Fruit fly (Drosophila melanogaster) whole organism, embryonic: ENCODE measurements around the gene Tim17b1.

Experiments used
- Aef1 ChIP-seq: fragments of 200-800 bp; sonication (Bioruptor generic); IDR thresholded peaks from 3 replicates; pipeline ENCODE4 v1.3.6; 2022; ENCODE audit warnings: missing biosample characterization, missing genetic modification characterization
- B-H2 ChIP-seq: fragments of 200-800 bp; sonication (Bioruptor generic); optimal IDR thresholded peaks from 2 replicates; lab custom pipeline; 2018; ENCODE audit warnings: missing biosample characterization, mild to moderate bottlenecking, missing genetic modification characterization
- BEAF-32 ChIP-seq: fragments of 200-800 bp; sonication (Bioruptor generic); optimal IDR thresholded peaks from 3 replicates; lab custom pipeline; 2017; ENCODE audit warnings: missing biosample characterization, missing genetic modification characterization, mild to moderate bottlenecking, moderate library complexity, missing genetic modification reagents
- CG10462 ChIP-seq: fragments of 200-800 bp; sonication (Bioruptor generic); optimal IDR thresholded peaks from 2 replicates; lab custom pipeline; 2016; ENCODE audit warnings: missing biosample characterization, missing genetic modification characterization
- CG11398 ChIP-seq: fragments of 200-800 bp; sonication (Bioruptor generic); optimal IDR thresholded peaks from 2 replicates; lab custom pipeline; 2016; ENCODE audit warnings: missing biosample characterization, missing genetic modification characterization
- CG12155 ChIP-seq: fragments of 200-800 bp; sonication (Bioruptor generic); optimal IDR thresholded peaks from 3 replicates; lab custom pipeline; 2016; ENCODE audit warnings: missing biosample characterization, missing genetic modification characterization
- CG14667 ChIP-seq: fragments of 200-800 bp; sonication (Bioruptor generic); IDR thresholded peaks from 2 replicates; pipeline ENCODE4 v1.3.6; 2022; ENCODE audit warnings: missing biosample characterization, missing genetic modification characterization
- CG14965 ChIP-seq: fragments of 200-800 bp; sonication (Bioruptor generic); optimal IDR thresholded peaks from 2 replicates; lab custom pipeline; 2016; ENCODE audit warnings: missing biosample characterization, missing genetic modification characterization, borderline replicate concordance
- CG17361 ChIP-seq: fragments of 200-800 bp; sonication (Bioruptor generic); IDR thresholded peaks from 3 replicates; pipeline ENCODE4 v1.3.6; 2022; ENCODE audit warnings: missing biosample characterization, missing genetic modification characterization
- CG17385 ChIP-seq: fragments of 200-800 bp; sonication (Bioruptor generic); optimal IDR thresholded peaks from 3 replicates; lab custom pipeline; 2018; ENCODE audit warnings: missing biosample characterization, mild to moderate bottlenecking, missing genetic modification characterization
- CG1792 ChIP-seq: fragments of 200-800 bp; sonication (Bioruptor generic); optimal IDR thresholded peaks from 2 replicates; lab custom pipeline; 2016; ENCODE audit warnings: missing biosample characterization, missing genetic modification characterization
- CG6765 ChIP-seq: fragments of 200-800 bp; sonication (Bioruptor generic); optimal IDR thresholded peaks from 3 replicates; lab custom pipeline; 2017; ENCODE audit warnings: missing biosample characterization, mild to moderate bottlenecking, missing genetic modification characterization
- CG6791 ChIP-seq: fragments of 200-800 bp; sonication (Bioruptor generic); IDR thresholded peaks from 3 replicates; pipeline ENCODE4 v1.3.6; 2022; ENCODE audit warnings: missing biosample characterization, missing genetic modification characterization; ENCODE audit not compliant: partially characterized antibody
- CG6813 ChIP-seq: fragments of 200-800 bp; sonication (Bioruptor generic); optimal IDR thresholded peaks from 2 replicates; lab custom pipeline; 2017; ENCODE audit warnings: missing biosample characterization, missing genetic modification characterization, mild to moderate bottlenecking, moderate library complexity, missing genetic modification reagents
- CG7987 ChIP-seq: fragments of 200-800 bp; sonication (Bioruptor generic); optimal IDR thresholded peaks from 2 replicates; lab custom pipeline; 2018; ENCODE audit warnings: missing biosample characterization, mild to moderate bottlenecking, missing genetic modification characterization, moderate library complexity
- CTCF ChIP-seq: fragments of 200-800 bp; sonication (Bioruptor generic); optimal IDR thresholded peaks from 2 replicates; lab custom pipeline; 2017; ENCODE audit warnings: missing biosample characterization, mild to moderate bottlenecking, missing genetic modification characterization, moderate library complexity
- D ChIP-seq, 2 experiments: fragments of 200-800 bp in 1 of 2; fragments of >200 bp in 1 of 2; sonication (Bioruptor generic) in 1 of 2; optimal IDR thresholded peaks; 2 replicates in 1 of 2; 3 replicates in 1 of 2; lab custom pipeline; 2017; ENCODE audit warnings: mild to moderate bottlenecking in 1 of 2, missing biosample characterization in 1 of 2, missing genetic modification characterization in 1 of 2, missing genetic modification reagents in 1 of 2
- D19B ChIP-seq: fragments of 200-800 bp; sonication (Bioruptor generic); optimal IDR thresholded peaks from 2 replicates; lab custom pipeline; 2017; ENCODE audit warnings: missing biosample characterization, mild to moderate bottlenecking, missing genetic modification characterization
- Ets65A ChIP-seq: fragments of 200-800 bp; sonication (Bioruptor generic); peaks from one replicate; lab custom pipeline; 2016; ENCODE audit warnings: missing biosample characterization, missing genetic modification characterization
- Ets97D ChIP-seq: fragments of 200-800 bp; sonication (Bioruptor generic); optimal IDR thresholded peaks from 3 replicates; lab custom pipeline; 2016; ENCODE audit warnings: missing biosample characterization, missing genetic modification characterization
- HLH4C ChIP-seq: fragments of 200-800 bp; sonication (Bioruptor generic); IDR thresholded peaks from 3 replicates; pipeline ENCODE4 v1.3.6; 2022; ENCODE audit warnings: missing biosample characterization, missing genetic modification characterization; ENCODE audit not compliant: partially characterized antibody
- HLH54F ChIP-seq: fragments of 200-800 bp; sonication (Bioruptor generic); optimal IDR thresholded peaks from 3 replicates; lab custom pipeline; 2016; ENCODE audit warnings: missing biosample characterization, missing genetic modification characterization
- Jarid2 ChIP-seq: fragments of 200-800 bp; sonication (Bioruptor generic); optimal IDR thresholded peaks from 3 replicates; lab custom pipeline; 2017; ENCODE audit warnings: mild to moderate bottlenecking, missing biosample characterization, missing genetic modification reagents, missing genetic modification characterization
- Mad ChIP-seq: fragments of 200-800 bp; sonication (Bioruptor generic); optimal IDR thresholded peaks from 2 replicates; lab custom pipeline; 2016; ENCODE audit warnings: missing biosample characterization, missing genetic modification characterization
- Neu2 ChIP-seq: fragments of 200-800 bp; sonication (Bioruptor generic); optimal IDR thresholded peaks from 3 replicates; lab custom pipeline; 2016; ENCODE audit warnings: missing biosample characterization, missing genetic modification characterization, borderline replicate concordance
- Oaz ChIP-seq: fragments of 200-800 bp; sonication (Bioruptor generic); IDR thresholded peaks from 2 replicates; pipeline ENCODE4 v1.3.6; 2022; ENCODE audit warnings: missing biosample characterization, missing genetic modification characterization
- Sox102F ChIP-seq: fragments of 200-800 bp; sonication (Bioruptor generic); optimal IDR thresholded peaks from 2 replicates; lab custom pipeline; 2018; ENCODE audit warnings: missing biosample characterization, mild to moderate bottlenecking, missing genetic modification characterization, moderate library complexity
- amos ChIP-seq: fragments of 200-800 bp; sonication (Bioruptor generic); IDR thresholded peaks from 2 replicates; pipeline ENCODE4 v1.3.6; 2022; ENCODE audit warnings: missing biosample characterization, missing genetic modification characterization; ENCODE audit not compliant: partially characterized antibody
- aop ChIP-seq: fragments of 200-800 bp; sonication (Bioruptor generic); IDR thresholded peaks from 2 replicates; pipeline ENCODE4 v1.3.6; 2022; ENCODE audit warnings: missing biosample characterization, missing genetic modification characterization
- bab2 ChIP-seq: fragments of 200-800 bp; sonication (Bioruptor generic); optimal IDR thresholded peaks from 2 replicates; lab custom pipeline; 2016; ENCODE audit warnings: missing biosample characterization, missing genetic modification characterization
- cato ChIP-seq: fragments of 200-800 bp; sonication (Bioruptor generic); optimal IDR thresholded peaks from 2 replicates; lab custom pipeline; 2016; ENCODE audit warnings: missing biosample characterization, missing genetic modification characterization, borderline replicate concordance
- dati ChIP-seq: fragments of 200-800 bp; sonication (Bioruptor generic); IDR thresholded peaks from 2 replicates; pipeline ENCODE4 v1.3.6; 2022; ENCODE audit warnings: missing biosample characterization, missing genetic modification characterization
- emc ChIP-seq: fragments of 200-800 bp; sonication (Bioruptor generic); optimal IDR thresholded peaks from 2 replicates; lab custom pipeline; 2016; ENCODE audit warnings: missing biosample characterization, missing genetic modification characterization
- eve ChIP-seq, 2 experiments: fragments of >200 bp; optimal IDR thresholded peaks; 2 replicates each; lab custom pipeline; 2017; ENCODE audit warnings: missing biosample characterization in 2 of 2, missing genetic modification characterization in 2 of 2
- gsb-n ChIP-seq: fragments of 200-800 bp; sonication (Bioruptor generic); optimal IDR thresholded peaks from 3 replicates; lab custom pipeline; 2018; ENCODE audit warnings: missing biosample characterization, mild to moderate bottlenecking, missing genetic modification characterization
- kay ChIP-seq: fragments of 200-800 bp; sonication (Bioruptor generic); optimal IDR thresholded peaks from 2 replicates; lab custom pipeline; 2016; ENCODE audit warnings: missing biosample characterization, missing genetic modification characterization
- klu ChIP-seq: fragments of 200-800 bp; sonication (Bioruptor generic); IDR thresholded peaks from 2 replicates; pipeline ENCODE4 v1.3.6; 2022; ENCODE audit warnings: missing biosample characterization, missing genetic modification characterization
- kni ChIP-seq: fragments of 200-800 bp; sonication (Bioruptor generic); optimal IDR thresholded peaks from 3 replicates; lab custom pipeline; 2017; ENCODE audit warnings: mild to moderate bottlenecking, missing biosample characterization, missing genetic modification reagents, missing genetic modification characterization
- mam ChIP-seq: fragments of 200-800 bp; sonication (Bioruptor generic); optimal IDR thresholded peaks from 3 replicates; lab custom pipeline; 2016; ENCODE audit warnings: missing biosample characterization, missing genetic modification characterization
- onecut ChIP-seq: fragments of 200-800 bp; sonication (Bioruptor generic); IDR thresholded peaks from 2 replicates; pipeline ENCODE4 v1.3.6; 2022; ENCODE audit warnings: missing biosample characterization, missing genetic modification characterization
- pb ChIP-seq: fragments of 200-800 bp; sonication (Bioruptor generic); optimal IDR thresholded peaks from 3 replicates; lab custom pipeline; 2016; ENCODE audit warnings: missing biosample characterization, missing genetic modification characterization
- pho ChIP-seq: fragments of 200-800 bp; sonication (Bioruptor generic); optimal IDR thresholded peaks from 2 replicates; lab custom pipeline; 2016; ENCODE audit warnings: missing biosample characterization, missing genetic modification characterization
- pros ChIP-seq: fragments of 200-800 bp; sonication (Bioruptor generic); optimal IDR thresholded peaks from 3 replicates; lab custom pipeline; 2019; ENCODE audit warnings: missing biosample characterization, mild to moderate bottlenecking, missing genetic modification characterization, moderate library complexity
- psq ChIP-seq: fragments of 200-800 bp; sonication (Bioruptor generic); optimal IDR thresholded peaks from 2 replicates; lab custom pipeline; 2017; ENCODE audit warnings: missing biosample characterization, missing genetic modification characterization
- pum ChIP-seq: fragments of 200-800 bp; sonication (Bioruptor generic); optimal IDR thresholded peaks from 2 replicates; lab custom pipeline; 2016; ENCODE audit warnings: missing biosample characterization, missing genetic modification characterization
- repo ChIP-seq: fragments of 200-800 bp; sonication (Bioruptor generic); optimal IDR thresholded peaks from 2 replicates; lab custom pipeline; 2016; ENCODE audit warnings: missing biosample characterization, missing genetic modification characterization
- sens ChIP-seq: fragments of 200-800 bp; sonication (Bioruptor generic); peaks from one replicate; lab custom pipeline; 2016; ENCODE audit warnings: missing biosample characterization, missing genetic modification characterization
- sr ChIP-seq: fragments of 200-800 bp; sonication (Bioruptor generic); IDR thresholded peaks from 3 replicates; pipeline ENCODE4 v1.3.6; 2022; ENCODE audit warnings: missing biosample characterization, missing genetic modification characterization
- trh ChIP-seq: fragments of 200-800 bp; sonication (Bioruptor generic); optimal IDR thresholded peaks from 2 replicates; lab custom pipeline; 2016; ENCODE audit warnings: missing biosample characterization, missing genetic modification characterization
- yki ChIP-seq: fragments of >200 bp; optimal IDR thresholded peaks from 3 replicates; lab custom pipeline; 2018

Gene Tim17b1

DNA sequence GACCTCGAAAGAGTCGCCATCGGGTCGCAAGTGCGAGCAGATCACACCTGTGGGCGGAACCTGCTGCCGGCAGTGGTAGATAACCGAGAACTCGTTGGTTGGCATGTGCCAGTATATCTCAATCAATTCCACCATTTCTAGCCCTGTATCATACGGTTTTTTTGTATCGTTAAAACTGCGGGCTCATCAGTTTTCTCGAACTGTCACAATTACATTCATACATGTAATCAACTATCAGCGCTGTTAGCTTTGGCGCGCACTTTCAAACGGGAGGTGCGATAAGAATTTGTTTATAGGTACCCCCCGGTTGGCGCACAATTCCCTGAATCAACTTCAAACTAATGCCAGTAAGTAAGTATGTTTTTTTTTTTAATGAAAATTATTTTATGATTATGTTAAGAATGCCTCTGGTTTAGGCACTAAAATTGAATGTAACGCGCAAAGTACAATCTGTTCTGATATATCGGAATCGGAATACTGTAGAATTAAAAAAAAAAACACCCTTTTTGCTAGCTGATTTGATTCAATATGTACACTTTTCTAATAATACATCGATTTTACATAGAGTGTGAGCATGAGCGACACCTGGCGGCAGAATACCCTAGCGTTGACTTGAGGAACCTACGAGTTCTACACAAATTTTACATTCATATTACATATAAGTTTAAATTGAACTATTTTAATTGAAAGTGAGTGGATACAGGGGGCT is 1.2 kb upstream of the Tim17b1 start (continued):
- peak; percentile 61; the same call in 1 of the 2 replicates for TF ChIP-seq onecut (GFP tag; lab: Robert Waterston, UW)
- TF ChIP-seq CG6813 (GFP tag; lab: Kevin White, UChicago), result no peak
- no peak for TF ChIP-seq yki
- TF ChIP-seq CG17385, result peak; percentile 27
- no peak for TF ChIP-seq D19B (GFP tag; lab: Kevin White, UChicago)
- TF ChIP-seq CG1792 (GFP tag; lab: Kevin White, UChicago), result no peak
- no peak for TF ChIP-seq aop (GFP tag; lab: Robert Waterston, UW)
- TF ChIP-seq psq (GFP tag; lab: Kevin White, UChicago), result no peak
- TF ChIP-seq CTCF (GFP tag; lab: Kevin White, UChicago), result peak; percentile 98
- peak; percentile 24 for TF ChIP-seq CG12155
- 0 out of 2 replicates have a peak, but pooled peaks have one; percentile 9 for TF ChIP-seq klu (GFP tag; lab: Robert Waterston, UW)
- TF ChIP-seq mam, result peak; percentile 54
- no peak for TF ChIP-seq Oaz (GFP tag; lab: Robert Waterston, UW)
- peak; percentile 69 for TF ChIP-seq HLH54F (GFP tag; lab: Kevin White, UChicago)
- peak; percentile 27 for TF ChIP-seq BEAF-32
- TF ChIP-seq emc (GFP tag; lab: Kevin White, UChicago), result no peak
- TF ChIP-seq Mad (GFP tag; lab: Kevin White, UChicago), result peak; percentile 37
- TF ChIP-seq pros (GFP tag; lab: Kevin White, UChicago), result no peak
- peak; percentile 28 for TF ChIP-seq Ets97D
- TF ChIP-seq sr (GFP tag; lab: Robert Waterston, UW), result no peak
- TF ChIP-seq Ets65A (GFP tag; lab: Kevin White, UChicago), result peak; percentile 96
- TF ChIP-seq pho (GFP tag; lab: Kevin White, UChicago), result peak; percentile 42
- TF ChIP-seq CG17361 (GFP tag; lab: Robert Waterston, UW), result peak; percentile 56; the same call in 2 of the 3 replicates
- TF ChIP-seq CG14965 (GFP tag; lab: Kevin White, UChicago), result peak; percentile 83
- TF ChIP-seq Jarid2, result no peak
- peak; percentile 77 for TF ChIP-seq CG6791 (GFP tag; lab: Robert Waterston, UW)
- TF ChIP-seq CG14667, result peak; percentile 62; the same call in 1 of the 2 replicates
- peak; percentile 45; the same call in 1 of the 3 replicates for TF ChIP-seq HLH4C (GFP tag; lab: Robert Waterston, UW)
- TF ChIP-seq amos, result peak; percentile 80
- peak; percentile 18 for TF ChIP-seq pb (GFP tag; lab: Kevin White, UChicago)
- peak; percentile 20 for TF ChIP-seq cato
- TF ChIP-seq kay (GFP tag; lab: Kevin White, UChicago), result peak; percentile 29
- TF ChIP-seq dati (GFP tag; lab: Robert Waterston, UW), result no peak
- TF ChIP-seq eve (GFP tag; optimal IDR thresholded peaks at IDR 0.05; lab: Kevin White, UChicago), result peak in 1 of 2 experiments; percentile 76
- peak; percentile 62 for TF ChIP-seq Aef1 (GFP tag; lab: Robert Waterston, UW)
- TF ChIP-seq CG7987, result peak; percentile 32
- peak; percentile 52 for TF ChIP-seq repo (GFP tag; lab: Kevin White, UChicago)
- TF ChIP-seq CG11398 (GFP tag; lab: Kevin White, UChicago), result no peak
- no peak for TF ChIP-seq D (optimal IDR thresholded peaks at IDR 0.05; lab: Kevin White, UChicago)
- no peak for TF ChIP-seq D (GFP tag; optimal IDR thresholded peaks at IDR 0.05; lab: Kevin White, UChicago)
- peak; percentile 60 for TF ChIP-seq Sox102F (GFP tag; lab: Kevin White, UChicago)
- no peak for TF ChIP-seq Neu2
- TF ChIP-seq B-H2 (GFP tag; lab: Kevin White, UChicago), result peak; percentile 52
- TF ChIP-seq pum (GFP tag; lab: Kevin White, UChicago), result peak; percentile 66
- TF ChIP-seq CG6765 (GFP tag; lab: Kevin White, UChicago), result peak; percentile 5
- no peak for TF ChIP-seq kni (GFP tag; lab: Kevin White, UChicago)
- TF ChIP-seq sens (GFP tag; lab: Kevin White, UChicago), result peak; percentile 93
- no peak for TF ChIP-seq gsb-n (tag; lab: Kevin White, UChicago)
- no peak for TF ChIP-seq CG10462 (GFP tag; lab: Kevin White, UChicago)
- TF ChIP-seq trh (GFP tag; lab: Kevin White, UChicago), result peak; percentile 44
- peak; percentile 64 for TF ChIP-seq bab2 (GFP tag; lab: Kevin White, UChicago)
